Worm (Caenorhabditis elegans) whole organism, L1 larva: ENCODE data around the gene C52A10.3.

ENCODE experiments used
- C16A3.4 ChIP-seq: fragments of 150-350 bp; optimal IDR thresholded peaks from 2 replicates; lab custom pipeline; 2014; ENCODE audit warnings: missing biosample characterization, missing genetic modification characterization
- F16B12.6 ChIP-seq: fragments of 150-350 bp; optimal IDR thresholded peaks from 2 replicates; lab custom pipeline; 2014; ENCODE audit warnings: missing biosample characterization, missing genetic modification characterization
- Y116A8C.19 ChIP-seq: sonication (generic microtip); optimal IDR thresholded peaks from 2 replicates; lab custom pipeline; 2016; ENCODE audit warnings: missing compliant biosample characterization, missing genetic modification characterization, borderline replicate concordance
- aly-2 ChIP-seq: fragments of 150-350 bp; optimal IDR thresholded peaks from 2 replicates; lab custom pipeline; 2014; ENCODE audit warnings: missing biosample characterization, missing genetic modification characterization
- ceh-63 ChIP-seq: fragments of 200-800 bp; sonication (Bioruptor generic); optimal IDR thresholded peaks from 2 replicates; lab custom pipeline; 2018; ENCODE audit warnings: mild to moderate bottlenecking, missing genetic modification characterization, missing compliant biosample characterization
- ceh-8 ChIP-seq: fragments of 200-800 bp; sonication (Bioruptor generic); optimal IDR thresholded peaks from 2 replicates; lab custom pipeline; 2018; ENCODE audit warnings: mild to moderate bottlenecking, missing genetic modification characterization, moderate library complexity, missing compliant biosample characterization
- ceh-90 ChIP-seq: sonication (generic microtip); optimal IDR thresholded peaks from 2 replicates; lab custom pipeline; 2016; ENCODE audit warnings: missing genetic modification characterization, missing compliant biosample characterization
- ces-1 ChIP-seq: fragments of 150-350 bp; optimal IDR thresholded peaks from 2 replicates; lab custom pipeline; 2014; ENCODE audit warnings: missing biosample characterization, missing genetic modification reagents, missing genetic modification characterization
- efl-1 ChIP-seq, 4 experiments: fragments of 150-350 bp; optimal IDR thresholded peaks in 3 of 4; peaks in 1 of 4; 1 replicate in 1 of 4; 2 replicates in 3 of 4; lab custom pipeline; 2014; ENCODE audit warnings: missing biosample characterization in 2 of 4, missing genetic modification characterization in 2 of 4, missing genetic modification reagents in 2 of 4
- egl-13 ChIP-seq: sonication (generic microtip); optimal IDR thresholded peaks from 2 replicates; lab custom pipeline; 2016; ENCODE audit warnings: missing genotype, missing genetic modification reagents, missing genetic modification characterization, missing compliant biosample characterization
- elt-2 ChIP-seq: sonication (generic microtip); optimal IDR thresholded peaks from 2 replicates; lab custom pipeline; 2016; ENCODE audit warnings: missing genetic modification characterization, mild to moderate bottlenecking, inconsistent platforms, missing compliant biosample characterization, missing genetic modification reagents
- grh-1 ChIP-seq: fragments of 200-800 bp; sonication (Bioruptor generic); IDR thresholded peaks from 2 replicates; pipeline ENCODE4 v1.3.6; 2022; ENCODE audit warnings: missing genetic modification reagents, missing genetic modification characterization, missing compliant biosample characterization
- hlh-17 ChIP-seq: fragments of 200-800 bp; sonication (Bioruptor generic); optimal IDR thresholded peaks from 2 replicates; lab custom pipeline; 2018; ENCODE audit warnings: missing genetic modification characterization, mild to moderate bottlenecking, missing compliant biosample characterization, moderate library complexity, borderline replicate concordance
- hpl-2 ChIP-seq: fragments of 150-350 bp; optimal IDR thresholded peaks from 2 replicates; lab custom pipeline; 2014; ENCODE audit warnings: missing biosample characterization, missing genetic modification reagents, missing genetic modification characterization
- jun-1 ChIP-seq: fragments of 150-350 bp; optimal IDR thresholded peaks from 2 replicates; lab custom pipeline; 2014; ENCODE audit warnings: missing biosample characterization, missing genetic modification reagents, missing genetic modification characterization
- lin-39 ChIP-seq: fragments of 150-350 bp; optimal IDR thresholded peaks from 2 replicates; lab custom pipeline; 2014; ENCODE audit warnings: missing biosample characterization, missing genetic modification reagents, missing genetic modification characterization
- mab-9 ChIP-seq: fragments of 200-800 bp; sonication (Bioruptor generic); IDR thresholded peaks from 2 replicates; pipeline ENCODE4 v1.3.6; 2022; ENCODE audit warnings: missing genetic modification reagents, missing genetic modification characterization, missing compliant biosample characterization
- mef-2 ChIP-seq: fragments of 150-350 bp; optimal IDR thresholded peaks from 2 replicates; lab custom pipeline; 2014; ENCODE audit warnings: missing biosample characterization, missing genetic modification characterization
- nhr-11 ChIP-seq: fragments of 150-350 bp; optimal IDR thresholded peaks from 2 replicates; lab custom pipeline; 2014; ENCODE audit warnings: missing biosample characterization, missing genetic modification characterization
- nhr-12 ChIP-seq: sonication (generic microtip); optimal IDR thresholded peaks from 2 replicates; lab custom pipeline; 2017; ENCODE audit warnings: missing biosample characterization, missing genetic modification characterization
- nhr-19 ChIP-seq: fragments of 200-800 bp; sonication (Bioruptor generic); conservative IDR thresholded peaks from 2 replicates; pipeline ENCODE4 v1.3.6; 2022; ENCODE audit warnings: missing genetic modification characterization, missing compliant biosample characterization
- nhr-84 ChIP-seq: sonication (generic microtip); optimal IDR thresholded peaks from 2 replicates; lab custom pipeline; 2017; ENCODE audit warnings: missing biosample characterization, missing genetic modification characterization
- pag-3 ChIP-seq: sonication (generic microtip); optimal IDR thresholded peaks from 2 replicates; lab custom pipeline; 2017; ENCODE audit warnings: missing genetic modification characterization, mild to moderate bottlenecking, missing compliant biosample characterization, antibody characterized with exemption, borderline replicate concordance; ENCODE audit not compliant: insufficient read depth
- rnt-1 ChIP-seq: sonication (generic microtip); optimal IDR thresholded peaks from 2 replicates; lab custom pipeline; 2016; ENCODE audit warnings: mild to moderate bottlenecking, missing genetic modification characterization, moderate library complexity, missing compliant biosample characterization
- skn-1 ChIP-seq: fragments of 150-350 bp; optimal IDR thresholded peaks from 2 replicates; lab custom pipeline; 2014; ENCODE audit warnings: missing biosample characterization, missing genetic modification characterization
- snu-23 ChIP-seq: sonication (generic microtip); optimal IDR thresholded peaks from 2 replicates; lab custom pipeline; 2016; ENCODE audit warnings: missing genetic modification characterization, missing compliant biosample characterization
- sptf-1 ChIP-seq: fragments of 150-350 bp; optimal IDR thresholded peaks from 2 replicates; lab custom pipeline; 2014; ENCODE audit warnings: missing biosample characterization, missing genetic modification characterization
- swsn-7 ChIP-seq: sonication (generic microtip); optimal IDR thresholded peaks from 2 replicates; lab custom pipeline; 2016; ENCODE audit warnings: missing genetic modification characterization, missing compliant biosample characterization
- unc-130 ChIP-seq: fragments of 150-350 bp; optimal IDR thresholded peaks from 2 replicates; lab custom pipeline; 2017; ENCODE audit warnings: missing biosample characterization, missing genetic modification characterization, inconsistent platforms
- unc-30 ChIP-seq: sonication (generic microtip); optimal IDR thresholded peaks from 2 replicates; lab custom pipeline; 2017; ENCODE audit warnings: missing biosample characterization, missing genetic modification characterization
- unc-62 ChIP-seq: fragments of 150-350 bp; optimal IDR thresholded peaks from 2 replicates; lab custom pipeline; 2014; ENCODE audit warnings: missing biosample characterization, missing genetic modification reagents, missing genetic modification characterization
- unc-98 ChIP-seq: fragments of 200-800 bp; sonication (Bioruptor generic); IDR thresholded peaks from 2 replicates; pipeline ENCODE4 v1.3.6; 2022; ENCODE audit warnings: missing genetic modification characterization, missing compliant biosample characterization
- xbp-1 ChIP-seq: sonication (generic microtip); optimal IDR thresholded peaks from 2 replicates; lab custom pipeline; 2016; ENCODE audit warnings: missing genetic modification characterization, missing compliant biosample characterization
- zip-4 ChIP-seq: fragments of 200-800 bp; sonication (Bioruptor generic); optimal IDR thresholded peaks from 2 replicates; lab custom pipeline; 2018; ENCODE audit warnings: mild to moderate bottlenecking, missing genetic modification characterization, moderate library complexity, missing compliant biosample characterization

Gene C52A10.3

ce11 chrV:5239404-5239803 lies at the start of gene C52A10.3:
Gene C52A10.3, minus strand, starts transcription at chrV:5239504.
- TF ChIP-seq unc-130 (tag; lab: Kevin White, UChicago): no peak
- no peak for TF ChIP-seq efl-1 (optimal IDR thresholded peaks at IDR 0.05; lab: Kevin White, UChicago)
- TF ChIP-seq efl-1 (GFP tag; optimal IDR thresholded peaks at IDR 0.05 in 1 of 2; lab: Kevin White, UChicago): peak in 1 of 2 experiments; percentile 32
- TF ChIP-seq, all 84 proteins: peak for 1

- TF ChIP-seq lin-39: no peak
- TF ChIP-seq aly-2 (tag; lab: Kevin White, UChicago): no peak
- no peak for TF ChIP-seq unc-62 (GFP tag; lab: Kevin White, UChicago)
- TF ChIP-seq nhr-19 (GFP tag; lab: Robert Waterston, UW): no peak
- no peak for TF ChIP-seq grh-1 (GFP tag; lab: Robert Waterston, UW)
- no peak for TF ChIP-seq nhr-84 (tag; lab: Kevin White, UChicago)
- no peak for TF ChIP-seq skn-1 (tag; lab: Kevin White, UChicago)
- no peak for TF ChIP-seq swsn-7 (tag; lab: Kevin White, UChicago)
- TF ChIP-seq unc-98 (GFP tag; lab: Robert Waterston, UW): no peak
- no peak for TF ChIP-seq xbp-1 (tag; lab: Kevin White, UChicago)
- TF ChIP-seq jun-1: no peak
- no peak for TF ChIP-seq ces-1 (GFP tag; lab: Kevin White, UChicago)
- TF ChIP-seq hpl-2 (GFP tag; lab: Kevin White, UChicago): no peak
- no peak for TF ChIP-seq nhr-11 (tag; lab: Kevin White, UChicago)
- no peak for TF ChIP-seq zip-4 (GFP tag; lab: Kevin White, UChicago)
- TF ChIP-seq egl-13: no peak
- TF ChIP-seq sptf-1: no peak
- no peak for TF ChIP-seq snu-23
- no peak for TF ChIP-seq Y116A8C.19 (tag; lab: Kevin White, UChicago)
These were observed 49.4 kb upstream of the C52A10.3 start for ce11 chrV:5288676-5289075.

- no peak for TF ChIP-seq unc-30 (tag; lab: Kevin White, UChicago)
- no peak for TF ChIP-seq F16B12.6 (tag; lab: Kevin White, UChicago)
- TF ChIP-seq mab-9: no peak
- TF ChIP-seq elt-2 (tag; lab: Kevin White, UChicago): no peak
- no peak for TF ChIP-seq swsn-7 (tag; lab: Kevin White, UChicago)
- TF ChIP-seq rnt-1 (tag; lab: Kevin White, UChicago): no peak
- no peak for TF ChIP-seq pag-3
- no peak for TF ChIP-seq ceh-90 (tag; lab: Kevin White, UChicago)
- TF ChIP-seq mef-2 (tag; lab: Kevin White, UChicago): no peak
- TF ChIP-seq unc-98 (GFP tag; lab: Robert Waterston, UW): no peak
- no peak for TF ChIP-seq nhr-11 (tag; lab: Kevin White, UChicago)
- no peak for TF ChIP-seq lin-39
- no peak for TF ChIP-seq nhr-12 (tag; lab: Kevin White, UChicago)
- no peak for TF ChIP-seq ceh-63 (GFP tag; lab: Kevin White, UChicago)
- no peak for TF ChIP-seq C16A3.4 (tag; lab: Kevin White, UChicago)
- no peak for TF ChIP-seq hlh-17 (GFP tag; lab: Kevin White, UChicago)
These were observed 48.0 kb upstream of the C52A10.3 start, which contains the start of gene Y49G5A.1 for ce11 chrV:5287273-5287672. Gene Y49G5A.1, minus strand, starts transcription at chrV:5287373.

- peak; percentile 46 for TF ChIP-seq ceh-63 (GFP tag; lab: Kevin White, UChicago)
- TF ChIP-seq ceh-8: peak; percentile 35
These were observed 45.1 kb upstream of the C52A10.3 start for ce11 chrV:5284270-5284980.
